Fruit fly (Drosophila melanogaster): ENCODE results near the gene CG5381.

Gene CG5381

dm6 chr2L:10305538-10306147 lies 17.3 kb downstream of the CG5381 start:
- TF ChIP-seq Dfd (GFP tag; optimal IDR thresholded peaks at IDR 0.05) (no peak), Rel (GFP tag; optimal IDR thresholded peaks at IDR 0.05) (no peak), Rel (tag; optimal IDR thresholded peaks at IDR 0.05) (peak; percentile 92)

dm6 chr2L:10303786-10304185 lies 19.1 kb downstream of the CG5381 start, which contains the start of gene nmd:
Gene nmd (minus strand): TSS chr2L:10303947.
- peak; percentile 21 for TF ChIP-seq HLH106 (tag; optimal IDR thresholded peaks at IDR 0.05)
- no peak for TF ChIP-seq Rel (GFP tag; optimal IDR thresholded peaks at IDR 0.05)
- TF ChIP-seq Rel (tag; optimal IDR thresholded peaks at IDR 0.05) = peak; percentile 70
- no peak for TF ChIP-seq Abd-B (GFP tag; optimal IDR thresholded peaks at IDR 0.05)
- peak; percentile 69 for TF ChIP-seq woc (GFP tag; optimal IDR thresholded peaks at IDR 0.05)
- TF ChIP-seq Dif (GFP tag; optimal IDR thresholded peaks at IDR 0.05; ENCODE audit: partially characterized antibody) = no peak

dm6 chr2L:10301918-10302317 lies 21.0 kb downstream of the CG5381 start, which contains the start of gene CG13138:
Gene CG13138 (minus strand): TSS chr2L:10302018.
- TF ChIP-seq GATAd (GFP tag; optimal IDR thresholded peaks at IDR 0.05) (no peak), CG32264 (GFP tag; optimal IDR thresholded peaks at IDR 0.05) (no peak), CrebA (GFP tag; optimal IDR thresholded peaks at IDR 0.05; ENCODE audit: borderline replicate concordance) (no peak), Hnf4 (GFP tag; optimal IDR thresholded peaks at IDR 0.05) (no peak), pan (optimal IDR thresholded peaks at IDR 0.05) (no peak), dsf (GFP tag; optimal IDR thresholded peaks at IDR 0.05; ENCODE audit: borderline replicate concordance) (no peak), h (GFP tag; optimal IDR thresholded peaks at IDR 0.05) (no peak), psq (GFP tag; optimal IDR thresholded peaks at IDR 0.05) (no peak), woc (GFP tag; optimal IDR thresholded peaks at IDR 0.05) (no peak), N (GFP tag; optimal IDR thresholded peaks at IDR 0.05) (no peak), Dif (GFP tag; optimal IDR thresholded peaks at IDR 0.05; ENCODE audit: partially characterized antibody) (no peak)

dm6 chr2L:10299810-10300147 lies 23.1 kb downstream of the CG5381 start, which contains the start of gene CYLD:
Gene CYLD (minus strand): TSS chr2L:10299847.
- TF ChIP-seq tai (GFP tag; optimal IDR thresholded peaks at IDR 0.05) (no peak), sage (GFP tag; optimal IDR thresholded peaks at IDR 0.05) (peak; percentile 7), rgr (GFP tag; optimal IDR thresholded peaks at IDR 0.05) (peak; percentile 64), brk (GFP tag; optimal IDR thresholded peaks at IDR 0.05) (peak; percentile 68), fru (GFP tag; optimal IDR thresholded peaks at IDR 0.05) (no peak), N (GFP tag; optimal IDR thresholded peaks at IDR 0.05) (no peak), h (GFP tag; optimal IDR thresholded peaks at IDR 0.05) (no peak), CG9705 (GFP tag; optimal IDR thresholded peaks at IDR 0.05) (peak; percentile 34), dsf (GFP tag; optimal IDR thresholded peaks at IDR 0.05; ENCODE audit: borderline replicate concordance) (no peak), Jra (GFP tag; optimal IDR thresholded peaks at IDR 0.05) (peak; percentile 56), Sp1 (GFP tag; optimal IDR thresholded peaks at IDR 0.05) (no peak), woc (GFP tag; optimal IDR thresholded peaks at IDR 0.05) (peak; percentile 4), pan (optimal IDR thresholded peaks at IDR 0.05) (no peak), Hnf4 (GFP tag; optimal IDR thresholded peaks at IDR 0.05) (peak; percentile 70), CG32264 (GFP tag; optimal IDR thresholded peaks at IDR 0.05) (no peak), HLH106 (tag; optimal IDR thresholded peaks at IDR 0.05) (peak; percentile 60), sv (GFP tag; optimal IDR thresholded peaks at IDR 0.05) (no peak), OdsH (GFP tag; optimal IDR thresholded peaks at IDR 0.05) (peak; percentile 50), br (GFP tag; optimal IDR thresholded peaks at IDR 0.05) (no peak), Hr83 (GFP tag; optimal IDR thresholded peaks at IDR 0.05; ENCODE audit: poor library complexity, severe bottlenecking) (no peak), psq (GFP tag; optimal IDR thresholded peaks at IDR 0.05) (peak; percentile 25), Myc (optimal IDR thresholded peaks at IDR 0.05) (no peak), ey (GFP tag; optimal IDR thresholded peaks at IDR 0.05) (peak; percentile 14), dl (GFP tag; optimal IDR thresholded peaks at IDR 0.05; ENCODE audit: insufficient read depth in 1 of 2, partially characterized antibody in 2 of 2) (no peak), Mio (GFP tag; optimal IDR thresholded peaks at IDR 0.05) (no peak), usp (GFP tag; optimal IDR thresholded peaks at IDR 0.05) (no peak), foxo (GFP tag; optimal IDR thresholded peaks at IDR 0.05) (peak in 1 of 2 experiments; percentile 62), CrebA (GFP tag; optimal IDR thresholded peaks at IDR 0.05; ENCODE audit: borderline replicate concordance) (no peak), Dfd (GFP tag; optimal IDR thresholded peaks at IDR 0.05) (no peak)

Data from whole organism, wandering third instar larva.